Worm (Caenorhabditis elegans): ENCODE data around the gene vps-8.

DNA sequence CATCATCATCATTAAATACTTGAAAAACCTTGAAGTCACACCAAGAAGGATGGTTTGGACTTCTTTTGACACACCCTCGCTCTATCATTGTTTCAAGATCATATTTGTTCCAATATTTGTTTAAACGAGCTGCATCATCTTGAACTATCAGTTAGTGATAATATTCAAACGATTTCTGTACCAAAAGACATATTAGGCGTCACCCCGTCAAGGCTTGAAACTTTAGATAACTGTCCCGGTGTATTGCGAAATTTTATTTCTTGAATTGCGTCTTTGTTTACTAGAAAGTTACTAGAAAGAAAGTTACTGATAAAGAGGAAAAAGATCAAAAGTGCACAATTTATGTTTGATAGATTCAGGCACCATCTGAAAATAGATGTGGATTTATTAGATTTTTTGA is 30.2 kb upstream of the vps-8 start:
- TF ChIP-seq elt-3 (tag; optimal IDR thresholded peaks at IDR 0.05) (no peak), nhr-10 (tag; optimal IDR thresholded peaks at IDR 0.05) (no peak), lin-39 (tag; optimal IDR thresholded peaks at IDR 0.05) (no peak), snpc-4 (tag; optimal IDR thresholded peaks at IDR 0.05) (no peak), ama-1 (optimal IDR thresholded peaks at IDR 0.05) (no peak), ztf-4 (tag; optimal IDR thresholded peaks at IDR 0.05) (no peak), nhr-11 (tag; optimal IDR thresholded peaks at IDR 0.05) (no peak), ZK546.5 (tag; optimal IDR thresholded peaks at IDR 0.05) (no peak)

All from whole organism, L2 larva.